Fruit fly (Drosophila melanogaster): ENCODE measurements around the gene swm.

swm gene

DNA sequence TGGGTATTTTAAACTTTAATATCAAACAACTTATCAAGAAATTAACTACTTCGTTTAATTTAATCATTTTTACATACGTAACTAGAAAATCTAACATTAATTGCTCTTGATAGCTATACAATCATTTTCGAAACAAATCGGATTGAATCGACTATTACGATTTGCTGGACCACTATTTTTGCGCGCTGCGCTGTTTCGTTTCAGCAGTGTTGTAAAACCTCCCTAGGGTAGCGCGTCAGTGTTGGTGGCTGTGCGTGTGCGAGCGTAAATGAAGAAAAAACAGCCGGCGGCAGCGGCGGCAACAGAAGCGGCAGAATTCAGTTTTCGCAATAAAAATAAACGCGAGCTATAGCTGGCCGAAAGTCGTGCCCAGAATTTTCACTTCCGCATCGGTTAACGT lies 40.2 kb downstream of the swm start, which contains the start of gene CG33116 (continued):
- TF ChIP-seq CG14710 (tag; optimal IDR thresholded peaks at IDR 0.05), result peak; percentile 78
- TF ChIP-seq yki (optimal IDR thresholded peaks at IDR 0.05), result no peak
- peak; percentile 45 for TF ChIP-seq CG10431 (GFP tag; optimal IDR thresholded peaks at IDR 0.05)
- TF ChIP-seq Poxn (GFP tag; IDR thresholded peaks at IDR 0.05), result no peak
- peak; percentile 28 for TF ChIP-seq emc (GFP tag; optimal IDR thresholded peaks at IDR 0.05)
- peak; percentile 24; the same call in 1 of the 2 replicates for TF ChIP-seq toy (GFP tag; IDR thresholded peaks at IDR 0.05)
- peak; percentile 66 for TF ChIP-seq Ssrp (tag; optimal IDR thresholded peaks at IDR 0.05)
- peak; percentile 54 for TF ChIP-seq wek (GFP tag; optimal IDR thresholded peaks at IDR 0.05)
- TF ChIP-seq hth (optimal IDR thresholded peaks at IDR 0.05), result no peak
- TF ChIP-seq dysf (GFP tag; IDR thresholded peaks at IDR 0.05), result peak; percentile 80
- peak; percentile 81 for TF ChIP-seq CG12659 (GFP tag; optimal IDR thresholded peaks at IDR 0.05)
- TF ChIP-seq HLH3B (GFP tag; IDR thresholded peaks at IDR 0.05), result peak; percentile 76
- TF ChIP-seq CG11085 (GFP tag; IDR thresholded peaks at IDR 0.05), result peak; percentile 71; the same call in 1 of the 2 replicates
- peak; percentile 80 for TF ChIP-seq CG1233 (GFP tag; optimal IDR thresholded peaks at IDR 0.05)
- peak; percentile 49 for TF ChIP-seq CG10543 (GFP tag; optimal IDR thresholded peaks at IDR 0.05)
- TF ChIP-seq sim (GFP tag; IDR thresholded peaks at IDR 0.05), result 0 out of 2 replicates have a peak, but pooled peaks have one; percentile 52
- TF ChIP-seq wor (GFP tag; IDR thresholded peaks at IDR 0.05), result no peak
- peak; percentile 38 for TF ChIP-seq CG13894 (tag; optimal IDR thresholded peaks at IDR 0.05)
- peak; percentile 77; the same call in 1 of the 2 replicates for TF ChIP-seq ranshi (GFP tag; IDR thresholded peaks at IDR 0.05)
- TF ChIP-seq ci (GFP tag; IDR thresholded peaks at IDR 0.05), result peak; percentile 92
- TF ChIP-seq cwo (GFP tag; optimal IDR thresholded peaks at IDR 0.05), result peak; percentile 58
- TF ChIP-seq ems (GFP tag; optimal IDR thresholded peaks at IDR 0.05), result peak; percentile 83
- peak; percentile 41 for TF ChIP-seq CG15479 (GFP tag; optimal IDR thresholded peaks at IDR 0.05)
- TF ChIP-seq ind (GFP tag; optimal IDR thresholded peaks at IDR 0.05), result peak; percentile 85
- no peak for TF ChIP-seq nau (GFP tag; optimal IDR thresholded peaks at IDR 0.05)
- peak; percentile 34 for TF ChIP-seq mirr (GFP tag; optimal IDR thresholded peaks at IDR 0.05)
- TF ChIP-seq caup (GFP tag; optimal IDR thresholded peaks at IDR 0.05; ENCODE audit: severe bottlenecking), result peak; percentile 82
- peak; percentile 79 for TF ChIP-seq CG8924 (tag; optimal IDR thresholded peaks at IDR 0.05)
- TF ChIP-seq crp (GFP tag; optimal IDR thresholded peaks at IDR 0.05), result peak in 1 of 2 experiments; percentile 77
- peak; percentile 41 for TF ChIP-seq run (tag; optimal IDR thresholded peaks at IDR 0.05)
- peak; percentile 72 for TF ChIP-seq Gug (GFP tag; IDR thresholded peaks at IDR 0.05)
- peak; percentile 42 for TF ChIP-seq Deaf1 (tag; optimal IDR thresholded peaks at IDR 0.05)
- TF ChIP-seq tx (GFP tag; optimal IDR thresholded peaks at IDR 0.05), result peak; percentile 79
- 0 out of 3 replicates have a peak, but pooled peaks have one; percentile 34 for TF ChIP-seq knrl (GFP tag; IDR thresholded peaks at IDR 0.05; ENCODE audit: partially characterized antibody)
- TF ChIP-seq CG33557 (GFP tag; optimal IDR thresholded peaks at IDR 0.05), result peak; percentile 81
- TF ChIP-seq CG8765 (GFP tag; IDR thresholded peaks at IDR 0.05), result peak; percentile 42; the same call in 1 of the 2 replicates
- TF ChIP-seq CG15073 (GFP tag; optimal IDR thresholded peaks at IDR 0.05), result no peak
- TF ChIP-seq Spps (tag; optimal IDR thresholded peaks at IDR 0.05), result peak; percentile 56
- peak; percentile 87 for TF ChIP-seq vfl (GFP tag; optimal IDR thresholded peaks at IDR 0.05)
- TF ChIP-seq slp2 (GFP tag; optimal IDR thresholded peaks at IDR 0.05), result peak; percentile 73
- TF ChIP-seq tll (GFP tag; optimal IDR thresholded peaks at IDR 0.05), result no peak
- peak; percentile 56; the same call in 1 of the 2 replicates for TF ChIP-seq Oaz (GFP tag; IDR thresholded peaks at IDR 0.05)
- TF ChIP-seq phol (tag; optimal IDR thresholded peaks at IDR 0.05), result peak; percentile 82
- TF ChIP-seq CG6654 (GFP tag; optimal IDR thresholded peaks at IDR 0.05), result peak; percentile 50
- TF ChIP-seq CG17802 (tag; optimal IDR thresholded peaks at IDR 0.05), result peak; percentile 59
- peak; percentile 5 for TF ChIP-seq bigmax (GFP tag; optimal IDR thresholded peaks at IDR 0.05)
- TF ChIP-seq CG6175 (GFP tag; IDR thresholded peaks at IDR 0.05), result peak; percentile 62; the same call in 1 of the 3 replicates
- TF ChIP-seq scrt (GFP tag; optimal IDR thresholded peaks at IDR 0.05), result peak; percentile 72
- peak; percentile 63 for TF ChIP-seq CG2116 (GFP tag; optimal IDR thresholded peaks at IDR 0.05)
- peak; percentile 88 for TF ChIP-seq Hmr (GFP tag; optimal IDR thresholded peaks at IDR 0.05)

All from whole organism, embryonic.